Worm (Caenorhabditis elegans) whole organism, late embryonic: Measurements from ENCODE around the gene Y22D7AL.1.

Source experiments
- F13H6.1 ChIP-seq: sonication (generic microtip); optimal IDR thresholded peaks from 2 replicates; lab custom pipeline; 2016; ENCODE audit warnings: missing genetic modification characterization, missing compliant biosample characterization
- dve-1 ChIP-seq: sonication (generic microtip); optimal IDR thresholded peaks from 2 replicates; lab custom pipeline; 2017; ENCODE audit warnings: antibody characterized with exemption, mild to moderate bottlenecking, missing genetic modification characterization, missing compliant biosample characterization
- nhr-11 ChIP-seq: fragments of 150-350 bp; optimal IDR thresholded peaks from 2 replicates; lab custom pipeline; 2014; ENCODE audit warnings: missing biosample characterization, missing genetic modification characterization
- pha-4 ChIP-seq: fragments of 150-350 bp; optimal IDR thresholded peaks from 2 replicates; lab custom pipeline; 2018; ENCODE audit warnings: missing biosample characterization, missing genetic modification reagents, missing genetic modification characterization
- zip-5 ChIP-seq: sonication (generic microtip); optimal IDR thresholded peaks from 2 replicates; lab custom pipeline; 2016; ENCODE audit warnings: missing genetic modification characterization, missing compliant biosample characterization

DNA sequence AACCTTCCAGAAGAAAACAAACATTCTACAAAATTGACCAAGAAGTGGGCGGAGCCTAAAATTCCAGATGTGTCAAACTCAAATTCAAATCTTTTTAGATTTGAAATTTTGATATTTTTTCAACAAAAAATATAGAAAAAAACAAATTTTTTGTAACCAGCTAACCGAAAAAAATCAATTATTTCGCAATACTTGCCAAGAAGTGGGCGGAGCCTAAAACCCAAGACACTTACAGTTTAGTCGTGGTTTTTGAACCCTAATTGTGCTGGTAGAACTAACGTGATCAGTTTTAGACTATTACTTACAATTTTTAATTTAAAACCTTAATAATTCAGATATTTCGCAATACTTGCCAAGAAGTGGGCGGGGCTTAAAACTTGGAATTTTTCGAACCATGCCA lies 21.0 kb downstream of the Y22D7AL.1 start:
- TF ChIP-seq pha-4 (no peak), dve-1 (no peak), zip-5 (tag; lab: Kevin White, UChicago) (no peak), F13H6.1 (tag; lab: Kevin White, UChicago) (no peak), nhr-11 (tag; lab: Kevin White, UChicago) (no peak)
